Worm (Caenorhabditis elegans): ENCODE measurements around the gene Y116F11B.13.

Gene Y116F11B.13

ce11 chrV:19882916-19883315, at the start of gene Y116F11B.13:
Gene Y116F11B.13 (plus strand): TSS chrV:19883216.
- no peak for TF ChIP-seq ceh-28 (tag; optimal IDR thresholded peaks at IDR 0.05)
- TF ChIP-seq nhr-42 (GFP tag; IDR thresholded peaks at IDR 0.05): no peak

ce11 chrV:19836142-19836541, 46.9 kb upstream of the Y116F11B.13 start, which contains the start of gene srw-38:
Gene srw-38 (plus strand): TSS chrV:19836442.
- TF ChIP-seq ceh-20 (GFP tag; IDR thresholded peaks at IDR 0.05): no peak
- TF ChIP-seq nhr-111 (GFP tag; optimal IDR thresholded peaks at IDR 0.05): no peak
- TF ChIP-seq F10B5.3 (tag; optimal IDR thresholded peaks at IDR 0.05): no peak
- TF ChIP-seq php-3 (GFP tag; IDR thresholded peaks at IDR 0.05): no peak
- no peak for TF ChIP-seq daf-16 (GFP tag; optimal IDR thresholded peaks at IDR 0.05)
- TF ChIP-seq daf-16 (tag; optimal IDR thresholded peaks at IDR 0.05): no peak
- TF ChIP-seq dve-1 (tag; optimal IDR thresholded peaks at IDR 0.05; ENCODE audit: insufficient read depth): no peak
- TF ChIP-seq pqm-1 (tag; optimal IDR thresholded peaks at IDR 0.05): no peak
- TF ChIP-seq fos-1 (tag; optimal IDR thresholded peaks at IDR 0.05): no peak

- TF ChIP-seq dve-1 (tag; optimal IDR thresholded peaks at IDR 0.05; ENCODE audit: insufficient read depth) (peak; percentile 14), pha-4 (GFP tag; IDR thresholded peaks at IDR 0.05) (no peak), pha-4 (tag; optimal IDR thresholded peaks at IDR 0.05) (no peak), nhr-28 (tag; optimal IDR thresholded peaks at IDR 0.05) (peak; percentile 5), lin-13 (GFP tag; optimal IDR thresholded peaks at IDR 0.05) (no peak), R02D3.7 (tag; optimal IDR thresholded peaks at IDR 0.05) (no peak), unc-39 (tag; optimal IDR thresholded peaks at IDR 0.05) (no peak), ama-1 (optimal IDR thresholded peaks at IDR 0.05) (no peak), daf-16 (GFP tag; optimal IDR thresholded peaks at IDR 0.05) (no peak), daf-16 (tag; optimal IDR thresholded peaks at IDR 0.05) (peak; percentile 25), duxl-1 (tag; optimal IDR thresholded peaks at IDR 0.05; ENCODE audit: poor library complexity) (no peak), ztf-11 (tag; optimal IDR thresholded peaks at IDR 0.05) (no peak), snpc-1.2 (GFP tag; IDR thresholded peaks at IDR 0.05) (no peak), mxl-3 (GFP tag; optimal IDR thresholded peaks at IDR 0.05) (peak; percentile 63), nhr-10 (tag; optimal IDR thresholded peaks at IDR 0.05) (no peak), dmd-9 (GFP tag; IDR thresholded peaks at IDR 0.05) (no peak), unc-130 (GFP tag; optimal IDR thresholded peaks at IDR 0.05) (no peak), lin-29 (GFP tag; IDR thresholded peaks at IDR 0.05) (no peak), ZK546.5 (tag; optimal IDR thresholded peaks at IDR 0.05) (no peak), lim-7 (GFP tag; IDR thresholded peaks at IDR 0.05) (no peak), vab-7 (GFP tag; IDR thresholded peaks at IDR 0.05) (no peak), php-3 (GFP tag; IDR thresholded peaks at IDR 0.05) (no peak; the same call in 1 of the 2 replicates), T20F7.1 (GFP tag; optimal IDR thresholded peaks at IDR 0.05) (no peak), tra-1 (GFP tag; IDR thresholded peaks at IDR 0.05) (0 out of 2 replicates have a peak, but pooled peaks have one; percentile 11), hlh-30 (tag; optimal IDR thresholded peaks at IDR 0.05; ENCODE audit: insufficient read depth) (peak; percentile 11), sdz-12 (GFP tag; optimal IDR thresholded peaks at IDR 0.05) (no peak), F49E8.2 (tag; optimal IDR thresholded peaks at IDR 0.05; ENCODE audit: borderline replicate concordance) (no peak), zip-2 (tag; optimal IDR thresholded peaks at IDR 0.05) (no peak), tag-97 (GFP tag; IDR thresholded peaks at IDR 0.05) (no peak), lsy-2 (tag; optimal IDR thresholded peaks at IDR 0.05) (no peak), madf-9 (GFP tag; conservative IDR thresholded peaks at IDR 0.05) (no peak), unc-62 (GFP tag; optimal IDR thresholded peaks at IDR 0.05 in 1 of 2) (no peak), unc-62 (tag; optimal IDR thresholded peaks at IDR 0.05) (no peak), nhr-41 (GFP tag; IDR thresholded peaks at IDR 0.05) (no peak), nhr-48 (tag; optimal IDR thresholded peaks at IDR 0.05) (no peak), Y5F2A.4 (GFP tag; optimal IDR thresholded peaks at IDR 0.05) (no peak), cey-2 (tag; optimal IDR thresholded peaks at IDR 0.05; ENCODE audit: borderline replicate concordance, insufficient read depth) (no peak), lin-39 (tag; optimal IDR thresholded peaks at IDR 0.05) (no peak), madf-5 (GFP tag; IDR thresholded peaks at IDR 0.05) (no peak)
Measured at ce11 chrV:19845927-19846845, 36.8 kb upstream of the Y116F11B.13 start, which contains the start of gene Y116F11B.6. Gene Y116F11B.6 (minus strand): TSS chrV:19845977.

Measured in whole organism, L4 larva.